Worm (Caenorhabditis elegans) whole organism, mixed stage, embryonic: ENCODE data around the gene sre-28.

ENCODE experiments used
- bed-3 ChIP-seq: fragments of 200-800 bp; sonication (Bioruptor generic); optimal IDR thresholded peaks from 3 replicates; lab custom pipeline; 2018; ENCODE audit warnings: mild to moderate bottlenecking, missing genetic modification characterization, moderate library complexity, missing compliant biosample characterization
- ceh-39 ChIP-seq: fragments of 150-350 bp; optimal IDR thresholded peaks from 2 replicates; lab custom pipeline; 2014; ENCODE audit warnings: missing biosample characterization, missing genetic modification characterization
- ces-1 ChIP-seq: fragments of 150-350 bp; optimal IDR thresholded peaks from 2 replicates; lab custom pipeline; 2014; ENCODE audit warnings: missing biosample characterization, missing genetic modification reagents, missing genetic modification characterization
- cnd-1 ChIP-seq: fragments of 200-800 bp; sonication (Bioruptor generic); optimal IDR thresholded peaks from 2 replicates; lab custom pipeline; 2018; ENCODE audit warnings: mild to moderate bottlenecking, missing genetic modification characterization, missing compliant biosample characterization
- drap-1 ChIP-seq: fragments of 200-800 bp; sonication (Bioruptor generic); optimal IDR thresholded peaks from 3 replicates; lab custom pipeline; 2018; ENCODE audit warnings: mild to moderate bottlenecking, missing genetic modification characterization, missing compliant biosample characterization
- elt-1 ChIP-seq: sonication (generic microtip); optimal IDR thresholded peaks from 2 replicates; lab custom pipeline; 2017; ENCODE audit warnings: missing genetic modification characterization, mild to moderate bottlenecking, missing compliant biosample characterization, antibody characterized with exemption, moderate library complexity, borderline replicate concordance; ENCODE audit not compliant: insufficient read depth
- elt-3 ChIP-seq: fragments of 150-350 bp; optimal IDR thresholded peaks from 2 replicates; lab custom pipeline; 2014; ENCODE audit warnings: missing biosample characterization, missing genetic modification characterization
- flh-1 ChIP-seq: fragments of 200-800 bp; sonication (Bioruptor generic); optimal IDR thresholded peaks from 2 replicates; lab custom pipeline; 2018; ENCODE audit warnings: mild to moderate bottlenecking, missing genetic modification characterization, moderate library complexity, missing compliant biosample characterization
- ham-2 ChIP-seq: fragments of 200-800 bp; sonication (Bioruptor generic); optimal IDR thresholded peaks from 2 replicates; lab custom pipeline; 2018; ENCODE audit warnings: mild to moderate bottlenecking, missing genetic modification characterization, missing compliant biosample characterization
- lin-13 ChIP-seq: fragments of 150-350 bp; optimal IDR thresholded peaks from 2 replicates; lab custom pipeline; 2014; ENCODE audit warnings: missing biosample characterization, missing genetic modification characterization
- lin-32 ChIP-seq: fragments of 200-800 bp; sonication (Bioruptor generic); optimal IDR thresholded peaks from 2 replicates; lab custom pipeline; 2018; ENCODE audit warnings: mild to moderate bottlenecking, missing genetic modification characterization, missing compliant biosample characterization
- lsy-2 ChIP-seq: fragments of 150-350 bp; optimal IDR thresholded peaks from 2 replicates; lab custom pipeline; 2014; ENCODE audit warnings: missing biosample characterization, missing genetic modification characterization
- mab-5 ChIP-seq: fragments of 150-350 bp; optimal IDR thresholded peaks from 2 replicates; lab custom pipeline; 2014; ENCODE audit warnings: missing biosample characterization, missing genetic modification characterization
- mep-1 ChIP-seq: fragments of 150-350 bp; optimal IDR thresholded peaks from 2 replicates; lab custom pipeline; 2017; ENCODE audit warnings: missing biosample characterization, missing genetic modification reagents, missing genetic modification characterization, inconsistent platforms
- mls-2 ChIP-seq: sonication (generic microtip); optimal IDR thresholded peaks from 2 replicates; lab custom pipeline; 2016; ENCODE audit warnings: mild to moderate bottlenecking, missing genetic modification characterization, moderate library complexity, missing compliant biosample characterization
- nhr-12 ChIP-seq: fragments of 150-350 bp; optimal IDR thresholded peaks from 2 replicates; lab custom pipeline; 2014; ENCODE audit warnings: missing biosample characterization, missing genetic modification characterization
- nhr-237 ChIP-seq: fragments of 150-350 bp; optimal IDR thresholded peaks from 2 replicates; lab custom pipeline; 2014; ENCODE audit warnings: missing biosample characterization, missing genetic modification characterization
- nhr-28 ChIP-seq: fragments of 150-350 bp; optimal IDR thresholded peaks from 2 replicates; lab custom pipeline; 2014; ENCODE audit warnings: missing biosample characterization, missing genetic modification characterization
- nhr-76 ChIP-seq: sonication (generic microtip); optimal IDR thresholded peaks from 2 replicates; lab custom pipeline; 2017; ENCODE audit warnings: missing biosample characterization, missing genetic modification characterization
- sem-2 ChIP-seq: fragments of 200-800 bp; sonication (Bioruptor generic); optimal IDR thresholded peaks from 2 replicates; lab custom pipeline; 2018; ENCODE audit warnings: mild to moderate bottlenecking, missing genetic modification characterization, missing compliant biosample characterization
- snpc-4 ChIP-seq: fragments of 150-350 bp; optimal IDR thresholded peaks from 2 replicates; lab custom pipeline; 2014; ENCODE audit warnings: missing biosample characterization, missing genetic modification characterization
- sptf-1 ChIP-seq: sonication (generic microtip); optimal IDR thresholded peaks from 2 replicates; lab custom pipeline; 2017; ENCODE audit warnings: mild to moderate bottlenecking, missing genetic modification characterization, moderate library complexity, missing compliant biosample characterization
- unc-120 ChIP-seq: sonication (generic microtip); optimal IDR thresholded peaks from 2 replicates; lab custom pipeline; 2017; ENCODE audit warnings: missing genetic modification characterization, missing compliant biosample characterization; ENCODE audit not compliant: poor library complexity, severe bottlenecking
- unc-39 ChIP-seq: fragments of 150-350 bp; optimal IDR thresholded peaks from 2 replicates; lab custom pipeline; 2014; ENCODE audit warnings: missing biosample characterization, missing genetic modification characterization
- unc-62 ChIP-seq: fragments of 150-350 bp; optimal IDR thresholded peaks from 2 replicates; lab custom pipeline; 2014; ENCODE audit warnings: missing biosample characterization, missing genetic modification reagents, missing genetic modification characterization
- ztf-11 ChIP-seq: fragments of 150-350 bp; optimal IDR thresholded peaks from 2 replicates; lab custom pipeline; 2014; ENCODE audit warnings: missing biosample characterization, missing genetic modification characterization

sre-28 gene

ce11 chrV:9984821-9985220 is 40.6 kb downstream of the sre-28 start:
- TF ChIP-seq nhr-237 (tag; lab: Kevin White, UChicago) (no peak), lin-13 (tag; lab: Kevin White, UChicago) (no peak)
- TF ChIP-seq, all 35 proteins: peak for 0

- peak; percentile 87 for TF ChIP-seq elt-1 (tag; lab: Kevin White, UChicago)
- no peak for TF ChIP-seq sem-2 (GFP tag; lab: Kevin White, UChicago)
Measured at ce11 chrV:9985227-9985864, 41.2 kb downstream of the sre-28 start.

- no peak for TF ChIP-seq unc-39 (tag; lab: Kevin White, UChicago)
- no peak for TF ChIP-seq ceh-39 (tag; lab: Kevin White, UChicago)
- no peak for TF ChIP-seq nhr-12 (tag; lab: Kevin White, UChicago)
- no peak for TF ChIP-seq mab-5 (tag; lab: Kevin White, UChicago)
- TF ChIP-seq unc-62, result no peak
- TF ChIP-seq flh-1 (GFP tag; lab: Kevin White, UChicago), result no peak
- no peak for TF ChIP-seq sem-2 (GFP tag; lab: Kevin White, UChicago)
- TF ChIP-seq lin-32 (GFP tag; lab: Kevin White, UChicago), result no peak
- TF ChIP-seq nhr-28 (tag; lab: Kevin White, UChicago), result no peak
- TF ChIP-seq lsy-2 (tag; lab: Kevin White, UChicago), result no peak
- no peak for TF ChIP-seq bed-3 (GFP tag; lab: Kevin White, UChicago)
- TF ChIP-seq drap-1 (GFP tag; lab: Kevin White, UChicago), result no peak
- TF ChIP-seq ces-1 (GFP tag; lab: Kevin White, UChicago), result no peak
- TF ChIP-seq elt-3 (tag; lab: Kevin White, UChicago), result no peak
Measured at ce11 chrV:9986177-9986576, 42.0 kb downstream of the sre-28 start, which contains the start of gene rmd-2. Gene rmd-2, minus strand, starts transcription at chrV:9986277.

ce11 chrV:9987688-9988087 is 43.5 kb downstream of the sre-28 start, which contains the start of gene C27H6.8:
Gene C27H6.8, minus strand, starts transcription at chrV:9987788.
- TF ChIP-seq unc-120 (no peak), lin-32 (GFP tag; lab: Kevin White, UChicago) (no peak), flh-1 (GFP tag; lab: Kevin White, UChicago) (no peak), cnd-1 (tag; lab: Kevin White, UChicago) (no peak), ceh-39 (tag; lab: Kevin White, UChicago) (no peak), snpc-4 (tag; lab: Kevin White, UChicago) (no peak), nhr-76 (tag; lab: Kevin White, UChicago) (no peak), mab-5 (tag; lab: Kevin White, UChicago) (no peak), nhr-237 (tag; lab: Kevin White, UChicago) (no peak)
- TF ChIP-seq, all 35 proteins: peak for 0

ce11 chrV:9991610-9992009 is 47.4 kb downstream of the sre-28 start, which contains the start of the genes rde-1 and trpp-6:
Gene rde-1, minus strand, starts transcription at chrV:9991642.
Gene trpp-6, plus strand, starts transcription at chrV:9991895.
- TF ChIP-seq ztf-11 (tag; lab: Kevin White, UChicago), result no peak
- no peak for TF ChIP-seq nhr-237 (tag; lab: Kevin White, UChicago)
- TF ChIP-seq mep-1 (tag; lab: Kevin White, UChicago), result no peak
- TF ChIP-seq ces-1 (GFP tag; lab: Kevin White, UChicago), result no peak
- TF ChIP-seq ham-2 (GFP tag; lab: Kevin White, UChicago), result no peak
- TF ChIP-seq nhr-12 (tag; lab: Kevin White, UChicago), result no peak
- TF ChIP-seq sptf-1 (tag; lab: Kevin White, UChicago), result no peak
- no peak for TF ChIP-seq flh-1 (GFP tag; lab: Kevin White, UChicago)
- no peak for TF ChIP-seq elt-1 (tag; lab: Kevin White, UChicago)
- TF ChIP-seq mls-2 (tag; lab: Kevin White, UChicago), result no peak
- TF ChIP-seq, all 35 proteins: peak for 0
